Worm (Caenorhabditis elegans) whole organism, L1 larva: Measurements from ENCODE around the gene C56G2.5.
A peak's percentile ranks its signal among the peaks of the same experiment; 100 is the strongest.

Source experiments
- F16B12.6 ChIP-seq: fragments of 150-350 bp; optimal IDR thresholded peaks from 2 replicates; lab custom pipeline; 2014; ENCODE audit warnings: missing biosample characterization, missing genetic modification characterization
- aly-2 ChIP-seq: fragments of 150-350 bp; optimal IDR thresholded peaks from 2 replicates; lab custom pipeline; 2014; ENCODE audit warnings: missing biosample characterization, missing genetic modification characterization
- blmp-1 ChIP-seq: fragments of 150-350 bp; optimal IDR thresholded peaks from 2 replicates; lab custom pipeline; 2014; ENCODE audit warnings: missing biosample characterization, missing genetic modification characterization
- ceh-82 ChIP-seq, 3 experiments: fragments of 150-350 bp in 1 of 3; sonication (generic microtip) in 2 of 3; optimal IDR thresholded peaks; 2 replicates each; lab custom pipeline; 2014 to 2017; ENCODE audit warnings: missing biosample characterization in 3 of 3, missing genetic modification characterization in 3 of 3
- ceh-88 ChIP-seq: fragments of 200-800 bp; sonication (Bioruptor generic); IDR thresholded peaks from 2 replicates; pipeline ENCODE4 v1.3.6; 2022; ENCODE audit warnings: missing genetic modification characterization, missing compliant biosample characterization
- ceh-90 ChIP-seq: sonication (generic microtip); optimal IDR thresholded peaks from 2 replicates; lab custom pipeline; 2016; ENCODE audit warnings: missing genetic modification characterization, missing compliant biosample characterization
- ces-1 ChIP-seq: fragments of 150-350 bp; optimal IDR thresholded peaks from 2 replicates; lab custom pipeline; 2014; ENCODE audit warnings: missing biosample characterization, missing genetic modification reagents, missing genetic modification characterization
- dpl-1 ChIP-seq, 3 experiments: fragments of 150-350 bp in 2 of 3; sonication (generic microtip) in 1 of 3; optimal IDR thresholded peaks; 2 replicates each; lab custom pipeline; 2014 to 2017; ENCODE audit warnings: missing biosample characterization in 3 of 3, missing genetic modification characterization in 3 of 3, missing genetic modification reagents in 3 of 3
- efl-1 ChIP-seq, 4 experiments: fragments of 150-350 bp; optimal IDR thresholded peaks in 3 of 4; peaks in 1 of 4; 1 replicate in 1 of 4; 2 replicates in 3 of 4; lab custom pipeline; 2014; ENCODE audit warnings: missing biosample characterization in 2 of 4, missing genetic modification characterization in 2 of 4, missing genetic modification reagents in 2 of 4
- efl-3 ChIP-seq: fragments of 200-800 bp; sonication (Bioruptor generic); optimal IDR thresholded peaks from 2 replicates; lab custom pipeline; 2018; ENCODE audit warnings: mild to moderate bottlenecking, missing genetic modification characterization, missing compliant biosample characterization
- fos-1 ChIP-seq: fragments of 150-350 bp; optimal IDR thresholded peaks from 2 replicates; lab custom pipeline; 2014; ENCODE audit warnings: missing biosample characterization, missing genetic modification characterization
- grh-1 ChIP-seq: fragments of 200-800 bp; sonication (Bioruptor generic); IDR thresholded peaks from 2 replicates; pipeline ENCODE4 v1.3.6; 2022; ENCODE audit warnings: missing genetic modification reagents, missing genetic modification characterization, missing compliant biosample characterization
- hlh-4 ChIP-seq: sonication (generic microtip); optimal IDR thresholded peaks from 2 replicates; lab custom pipeline; 2016; ENCODE audit warnings: mild to moderate bottlenecking, missing genetic modification characterization, missing compliant biosample characterization
- hpl-2 ChIP-seq: fragments of 150-350 bp; optimal IDR thresholded peaks from 2 replicates; lab custom pipeline; 2014; ENCODE audit warnings: missing biosample characterization, missing genetic modification reagents, missing genetic modification characterization
- isw-1 ChIP-seq: fragments of 200-800 bp; sonication (Bioruptor generic); IDR thresholded peaks from 2 replicates; pipeline ENCODE4 v1.3.6; 2022; ENCODE audit warnings: missing genetic modification characterization, missing compliant biosample characterization
- lin-14 ChIP-seq: fragments of 200-800 bp; sonication (Bioruptor generic); optimal IDR thresholded peaks from 2 replicates; lab custom pipeline; 2018; ENCODE audit warnings: mild to moderate bottlenecking, missing genetic modification characterization, moderate library complexity, missing compliant biosample characterization
- lin-15B ChIP-seq: fragments of 150-350 bp; sonication (generic microtip); optimal IDR thresholded peaks from 3 replicates; lab custom pipeline; 2014; ENCODE audit warnings: missing biosample characterization, missing genetic modification characterization
- lin-39 ChIP-seq: fragments of 150-350 bp; optimal IDR thresholded peaks from 2 replicates; lab custom pipeline; 2014; ENCODE audit warnings: missing biosample characterization, missing genetic modification reagents, missing genetic modification characterization
- lsy-2 ChIP-seq, 2 experiments: fragments of 150-350 bp; optimal IDR thresholded peaks; 2 replicates each; lab custom pipeline; 2014; ENCODE audit warnings: missing biosample characterization in 2 of 2, missing genetic modification characterization in 2 of 2
- mab-9 ChIP-seq: fragments of 200-800 bp; sonication (Bioruptor generic); IDR thresholded peaks from 2 replicates; pipeline ENCODE4 v1.3.6; 2022; ENCODE audit warnings: missing genetic modification reagents, missing genetic modification characterization, missing compliant biosample characterization
- mdl-1 ChIP-seq, 2 experiments: fragments of 150-350 bp; optimal IDR thresholded peaks; 2 replicates each; lab custom pipeline; 2014 to 2017; ENCODE audit warnings: missing biosample characterization in 2 of 2, missing genetic modification characterization in 2 of 2, inconsistent platforms in 1 of 2
- mef-2 ChIP-seq: fragments of 150-350 bp; optimal IDR thresholded peaks from 2 replicates; lab custom pipeline; 2014; ENCODE audit warnings: missing biosample characterization, missing genetic modification characterization
- nhr-11 ChIP-seq: fragments of 150-350 bp; optimal IDR thresholded peaks from 2 replicates; lab custom pipeline; 2014; ENCODE audit warnings: missing biosample characterization, missing genetic modification characterization
- nhr-12 ChIP-seq: sonication (generic microtip); optimal IDR thresholded peaks from 2 replicates; lab custom pipeline; 2017; ENCODE audit warnings: missing biosample characterization, missing genetic modification characterization
- nhr-19 ChIP-seq: fragments of 200-800 bp; sonication (Bioruptor generic); conservative IDR thresholded peaks from 2 replicates; pipeline ENCODE4 v1.3.6; 2022; ENCODE audit warnings: missing genetic modification characterization, missing compliant biosample characterization
- nhr-237 ChIP-seq: fragments of 150-350 bp; optimal IDR thresholded peaks from 2 replicates; lab custom pipeline; 2014; ENCODE audit warnings: missing biosample characterization, missing genetic modification characterization
- nhr-28 ChIP-seq: fragments of 150-350 bp; optimal IDR thresholded peaks from 2 replicates; lab custom pipeline; 2014; ENCODE audit warnings: missing biosample characterization, missing genetic modification characterization
- nhr-71 ChIP-seq: sonication (generic microtip); optimal IDR thresholded peaks from 2 replicates; lab custom pipeline; 2016; ENCODE audit warnings: mild to moderate bottlenecking, missing genetic modification characterization, moderate library complexity, missing compliant biosample characterization
- nhr-76 ChIP-seq: sonication (generic microtip); optimal IDR thresholded peaks from 2 replicates; lab custom pipeline; 2017; ENCODE audit warnings: missing biosample characterization, missing genetic modification characterization
- nhr-84 ChIP-seq: sonication (generic microtip); optimal IDR thresholded peaks from 2 replicates; lab custom pipeline; 2017; ENCODE audit warnings: missing biosample characterization, missing genetic modification characterization
- pag-3 ChIP-seq: sonication (generic microtip); optimal IDR thresholded peaks from 2 replicates; lab custom pipeline; 2017; ENCODE audit warnings: missing genetic modification characterization, mild to moderate bottlenecking, missing compliant biosample characterization, antibody characterized with exemption, borderline replicate concordance; ENCODE audit not compliant: insufficient read depth
- rnt-1 ChIP-seq: sonication (generic microtip); optimal IDR thresholded peaks from 2 replicates; lab custom pipeline; 2016; ENCODE audit warnings: mild to moderate bottlenecking, missing genetic modification characterization, moderate library complexity, missing compliant biosample characterization
- skn-1 ChIP-seq: fragments of 150-350 bp; optimal IDR thresholded peaks from 2 replicates; lab custom pipeline; 2014; ENCODE audit warnings: missing biosample characterization, missing genetic modification characterization
- snu-23 ChIP-seq: sonication (generic microtip); optimal IDR thresholded peaks from 2 replicates; lab custom pipeline; 2016; ENCODE audit warnings: missing genetic modification characterization, missing compliant biosample characterization
- sox-4 ChIP-seq: sonication (generic microtip); optimal IDR thresholded peaks from 2 replicates; lab custom pipeline; 2016; ENCODE audit warnings: missing genetic modification characterization, missing compliant biosample characterization
- sup-37 ChIP-seq: fragments of 200-800 bp; sonication (Bioruptor generic); optimal IDR thresholded peaks from 2 replicates; lab custom pipeline; 2018; ENCODE audit warnings: mild to moderate bottlenecking, missing genetic modification characterization, missing compliant biosample characterization
- swsn-7 ChIP-seq: sonication (generic microtip); optimal IDR thresholded peaks from 2 replicates; lab custom pipeline; 2016; ENCODE audit warnings: missing genetic modification characterization, missing compliant biosample characterization
- tbx-2 ChIP-seq: sonication (generic microtip); optimal IDR thresholded peaks from 2 replicates; lab custom pipeline; 2016; ENCODE audit warnings: missing genetic modification characterization, missing compliant biosample characterization
- unc-130 ChIP-seq: fragments of 150-350 bp; optimal IDR thresholded peaks from 2 replicates; lab custom pipeline; 2017; ENCODE audit warnings: missing biosample characterization, missing genetic modification characterization, inconsistent platforms
- unc-30 ChIP-seq: sonication (generic microtip); optimal IDR thresholded peaks from 2 replicates; lab custom pipeline; 2017; ENCODE audit warnings: missing biosample characterization, missing genetic modification characterization
- unc-86 ChIP-seq: sonication (generic microtip); optimal IDR thresholded peaks from 2 replicates; lab custom pipeline; 2016; ENCODE audit warnings: missing genetic modification characterization, missing compliant biosample characterization
- vab-15 ChIP-seq: sonication (generic microtip); optimal IDR thresholded peaks from 2 replicates; lab custom pipeline; 2017; ENCODE audit warnings: missing genotype, mild to moderate bottlenecking, missing genetic modification characterization, missing compliant biosample characterization
- xbp-1 ChIP-seq: sonication (generic microtip); optimal IDR thresholded peaks from 2 replicates; lab custom pipeline; 2016; ENCODE audit warnings: missing genetic modification characterization, missing compliant biosample characterization
- zip-4 ChIP-seq: fragments of 200-800 bp; sonication (Bioruptor generic); optimal IDR thresholded peaks from 2 replicates; lab custom pipeline; 2018; ENCODE audit warnings: mild to moderate bottlenecking, missing genetic modification characterization, moderate library complexity, missing compliant biosample characterization
- ztf-11 ChIP-seq, 2 experiments: sonication (generic microtip); optimal IDR thresholded peaks; 2 replicates each; lab custom pipeline; 2016 to 2017; ENCODE audit warnings: missing genetic modification characterization in 2 of 2, missing biosample characterization in 1 of 2, missing compliant biosample characterization in 1 of 2

Gene C56G2.5

ce11 chrIII:6278301-6278827, 45.7 kb downstream of the C56G2.5 start, which contains the start of gene C18F10.7 (continued):
- TF ChIP-seq dpl-1 (GFP tag; optimal IDR thresholded peaks at IDR 0.05; lab: Kevin White, UChicago): peak; percentile 30 to 56 (median 48)
- no peak for TF ChIP-seq lin-15B (tag; lab: Kevin White, UChicago)
- no peak for TF ChIP-seq nhr-28 (tag; lab: Kevin White, UChicago)
- TF ChIP-seq pag-3: no peak
- no peak for TF ChIP-seq vab-15 (tag; lab: Kevin White, UChicago)
- TF ChIP-seq efl-1 (optimal IDR thresholded peaks at IDR 0.05; lab: Kevin White, UChicago): peak; percentile 79 to 85
- TF ChIP-seq efl-1 (GFP tag; optimal IDR thresholded peaks at IDR 0.05 in 1 of 2; lab: Kevin White, UChicago): peak; percentile 60 to 95
- TF ChIP-seq xbp-1: peak; percentile 70
- peak; percentile 65 for TF ChIP-seq unc-86 (tag; lab: Kevin White, UChicago)
- TF ChIP-seq unc-30 (tag; lab: Kevin White, UChicago): no peak
- peak; percentile 76 for TF ChIP-seq nhr-19 (GFP tag; lab: Robert Waterston, UW)
- TF ChIP-seq zip-4 (GFP tag; lab: Kevin White, UChicago): no peak
- peak; percentile 7 for TF ChIP-seq nhr-11 (tag; lab: Kevin White, UChicago)
- peak; percentile 81 for TF ChIP-seq snu-23 (GFP tag; lab: Kevin White, UChicago)
- TF ChIP-seq tbx-2 (tag; lab: Kevin White, UChicago): peak; percentile 76
- TF ChIP-seq skn-1 (tag; lab: Kevin White, UChicago): no peak
- TF ChIP-seq mdl-1 (tag; optimal IDR thresholded peaks at IDR 0.05; lab: Kevin White, UChicago): peak in 1 of 2 experiments; percentile 90
- no peak; the same call in 1 of the 2 replicates for TF ChIP-seq ceh-88
- TF ChIP-seq lin-14 (GFP tag; lab: Kevin White, UChicago): peak; percentile 87
- TF ChIP-seq nhr-76: no peak
- TF ChIP-seq unc-130: no peak
- no peak for TF ChIP-seq hpl-2 (GFP tag; lab: Kevin White, UChicago)
- peak; percentile 86 for TF ChIP-seq swsn-7
- 0 out of 2 replicates have a peak, but pooled peaks have one; percentile 8 for TF ChIP-seq grh-1 (GFP tag; lab: Robert Waterston, UW)
- no peak for TF ChIP-seq mab-9 (GFP tag; lab: Robert Waterston, UW)
- peak; percentile 61 for TF ChIP-seq mef-2 (tag; lab: Kevin White, UChicago)
- TF ChIP-seq F16B12.6 (tag; lab: Kevin White, UChicago): peak; percentile 16
- TF ChIP-seq ceh-82 (tag; optimal IDR thresholded peaks at IDR 0.05; lab: Kevin White, UChicago): peak; percentile 37 to 64 (median 38)
- TF ChIP-seq rnt-1 (tag; lab: Kevin White, UChicago): peak; percentile 79
- peak; percentile 89 for TF ChIP-seq nhr-71 (tag; lab: Kevin White, UChicago)
- peak; percentile 73 for TF ChIP-seq fos-1 (tag; lab: Kevin White, UChicago)
- no peak for TF ChIP-seq nhr-84
- TF ChIP-seq aly-2: peak; percentile 24
- peak; percentile 49 for TF ChIP-seq blmp-1 (tag; lab: Kevin White, UChicago)
- no peak for TF ChIP-seq nhr-12 (tag; lab: Kevin White, UChicago)
- TF ChIP-seq nhr-237 (tag; lab: Kevin White, UChicago): no peak
- no peak for TF ChIP-seq ces-1
- TF ChIP-seq sup-37 (GFP tag; lab: Kevin White, UChicago): peak; percentile 3
- no peak for TF ChIP-seq ztf-11 (tag; optimal IDR thresholded peaks at IDR 0.05; lab: Kevin White, UChicago)
- no peak for TF ChIP-seq ceh-90 (tag; lab: Kevin White, UChicago)
- peak; percentile 51 for TF ChIP-seq lin-39 (tag; lab: Kevin White, UChicago)
- peak in 1 of 2 experiments; percentile 76 for TF ChIP-seq lsy-2 (tag; optimal IDR thresholded peaks at IDR 0.05; lab: Kevin White, UChicago)
- TF ChIP-seq isw-1 (GFP tag; lab: Robert Waterston, UW): peak; percentile 30
- no peak for TF ChIP-seq efl-3 (GFP tag; lab: Kevin White, UChicago)
- TF ChIP-seq sox-4 (tag; lab: Kevin White, UChicago): no peak
- TF ChIP-seq hlh-4 (tag; lab: Kevin White, UChicago): no peak
